Worm (Caenorhabditis elegans): ENCODE results near the gene chil-25.

- TF ChIP-seq nhr-25 (tag; optimal IDR thresholded peaks at IDR 0.05): no peak
- no peak for TF ChIP-seq snpc-4 (tag; optimal IDR thresholded peaks at IDR 0.05)
- no peak for TF ChIP-seq daf-12 (tag; optimal IDR thresholded peaks at IDR 0.05)
- no peak for TF ChIP-seq elt-1 (tag; optimal IDR thresholded peaks at IDR 0.05)
- no peak for TF ChIP-seq ztf-11 (tag; optimal IDR thresholded peaks at IDR 0.05)
- TF ChIP-seq ceh-16 (tag; optimal IDR thresholded peaks at IDR 0.05): no peak
- TF ChIP-seq jun-1 (tag; optimal IDR thresholded peaks at IDR 0.05): no peak
Observed at ce11 chrII:9454304-9454703, 20.0 kb downstream of the chil-25 start, which contains the start of gene chil-19.

Measured in whole organism, L3 larva.